Fruit fly (Drosophila melanogaster) whole organism: ENCODE results near the gene CG16723.

Source experiments
- CG8478 ChIP-seq: fragments of >200 bp; optimal IDR thresholded peaks from 2 replicates; lab custom pipeline; 2018; ENCODE audit warnings: inconsistent platforms
- Dll ChIP-seq: fragments of >200 bp; optimal IDR thresholded peaks from 2 replicates; lab custom pipeline; 2017
- EcR ChIP-seq, 2 experiments: fragments of >200 bp; optimal IDR thresholded peaks; 2 replicates each; lab custom pipeline; 2017; ENCODE audit warnings: missing biosample characterization in 2 of 2, missing genetic modification characterization in 2 of 2, missing genetic modification reagents in 2 of 2
- pan ChIP-seq: fragments of >200 bp; optimal IDR thresholded peaks from 2 replicates; lab custom pipeline; 2017
- psq ChIP-seq: fragments of >200 bp; optimal IDR thresholded peaks from 2 replicates; lab custom pipeline; 2017
- usp ChIP-seq: fragments of >200 bp; optimal IDR thresholded peaks from 2 replicates; lab custom pipeline; 2017; ENCODE audit warnings: missing biosample characterization, missing genetic modification characterization, mixed read lengths

The CG16723 gene

dm6 chr3R:23596173-23596572, at the start of gene CG16723:
CG16723 (minus strand) TSS chr3R:23596273.
- TF ChIP-seq psq (lab: Kevin White, UChicago) (no peak), pan (lab: Kevin White, UChicago) (no peak), usp (GFP tag; lab: Kevin White, UChicago) (no peak), CG8478 (lab: Kevin White, UChicago) (no peak), EcR (GFP tag; optimal IDR thresholded peaks at IDR 0.05; lab: Kevin White, UChicago) (no peak), Dll (lab: Kevin White, UChicago) (no peak)

- TF ChIP-seq EcR (GFP tag; optimal IDR thresholded peaks at IDR 0.05; lab: Kevin White, UChicago) (no peak), usp (GFP tag; lab: Kevin White, UChicago) (no peak), pan (lab: Kevin White, UChicago) (no peak), Dll (lab: Kevin White, UChicago) (no peak), psq (lab: Kevin White, UChicago) (no peak), CG8478 (lab: Kevin White, UChicago) (no peak)
These were observed 46.8 kb upstream of the CG16723 start for dm6 chr3R:23642836-23643235.

DNA sequence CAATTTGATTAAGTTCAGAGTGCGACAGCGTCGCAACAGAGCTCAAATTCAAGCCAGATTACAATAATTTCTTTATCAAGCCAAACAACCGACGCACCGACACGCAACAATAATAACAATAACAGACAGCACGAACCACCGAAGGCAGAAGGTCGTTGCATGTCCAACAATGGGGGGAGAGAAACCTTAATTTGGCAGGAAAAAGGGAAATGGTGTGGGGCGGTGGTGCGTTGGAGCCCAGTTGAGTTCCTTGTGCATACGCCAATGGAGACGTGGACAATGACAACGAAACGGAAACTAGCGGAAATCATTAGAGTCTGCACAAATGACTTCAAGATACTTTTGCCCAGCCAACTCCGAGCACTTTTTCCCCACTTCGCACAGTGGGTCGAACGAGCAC, 43.5 kb upstream of the CG16723 start:
- TF ChIP-seq psq (lab: Kevin White, UChicago) (no peak), Dll (lab: Kevin White, UChicago) (no peak), CG8478 (lab: Kevin White, UChicago) (no peak), usp (GFP tag; lab: Kevin White, UChicago) (no peak), pan (lab: Kevin White, UChicago) (no peak), EcR (GFP tag; optimal IDR thresholded peaks at IDR 0.05; lab: Kevin White, UChicago) (no peak)

- TF ChIP-seq Dll (lab: Kevin White, UChicago) (no peak), CG8478 (lab: Kevin White, UChicago) (no peak), pan (lab: Kevin White, UChicago) (no peak), EcR (GFP tag; optimal IDR thresholded peaks at IDR 0.05; lab: Kevin White, UChicago) (no peak), psq (lab: Kevin White, UChicago) (no peak), usp (GFP tag; lab: Kevin White, UChicago) (no peak)
These were observed 42.3 kb upstream of the CG16723 start for dm6 chr3R:23638351-23638750.

DNA sequence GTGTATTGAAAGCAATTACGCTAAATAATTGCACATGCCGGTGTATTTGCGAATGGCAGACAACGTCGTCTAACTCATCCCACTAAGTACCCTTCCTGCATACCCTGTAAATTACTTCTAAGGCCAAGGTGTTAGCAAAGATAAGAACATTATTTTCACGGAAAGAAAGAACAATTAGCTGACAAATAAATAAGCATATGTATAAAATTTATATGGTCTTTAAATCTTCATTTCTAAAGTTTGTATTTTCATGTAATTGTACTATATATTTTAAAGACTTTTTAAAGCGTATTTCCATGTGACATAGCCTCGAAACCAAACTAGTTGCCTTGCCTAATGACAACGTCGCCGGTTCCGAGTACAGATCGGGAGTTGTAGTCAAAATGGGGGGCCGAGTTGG, 41.2 kb upstream of the CG16723 start:
- TF ChIP-seq usp (GFP tag; lab: Kevin White, UChicago), result no peak
- no peak for TF ChIP-seq EcR (GFP tag; optimal IDR thresholded peaks at IDR 0.05; lab: Kevin White, UChicago)
- TF ChIP-seq pan (lab: Kevin White, UChicago), result no peak
- TF ChIP-seq CG8478 (lab: Kevin White, UChicago), result no peak
- no peak for TF ChIP-seq psq (lab: Kevin White, UChicago)
- TF ChIP-seq Dll (lab: Kevin White, UChicago), result no peak

DNA sequence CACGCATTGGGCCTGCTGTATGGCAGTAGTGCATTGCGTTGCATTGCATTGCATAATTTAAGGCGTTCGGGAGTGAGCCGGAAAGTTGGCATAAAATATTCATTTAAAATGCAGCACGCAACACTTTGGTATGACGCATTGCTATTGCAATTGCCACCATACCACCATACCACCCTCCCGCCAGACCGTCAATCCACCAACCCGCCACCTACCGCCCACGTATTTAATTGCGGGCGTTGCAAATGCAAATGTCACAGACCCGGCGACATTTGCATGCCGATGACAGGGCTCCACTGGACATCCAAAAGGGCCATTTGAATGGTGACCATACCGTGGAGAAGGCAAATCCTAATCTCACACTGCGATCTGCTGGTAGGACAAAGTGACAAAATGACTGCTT, 38.7 kb upstream of the CG16723 start:
- TF ChIP-seq Dll (lab: Kevin White, UChicago), result no peak
- TF ChIP-seq psq (lab: Kevin White, UChicago), result no peak
- no peak for TF ChIP-seq CG8478 (lab: Kevin White, UChicago)
- TF ChIP-seq usp (GFP tag; lab: Kevin White, UChicago), result no peak
- no peak for TF ChIP-seq pan (lab: Kevin White, UChicago)
- TF ChIP-seq EcR (GFP tag; optimal IDR thresholded peaks at IDR 0.05; lab: Kevin White, UChicago), result no peak

DNA sequence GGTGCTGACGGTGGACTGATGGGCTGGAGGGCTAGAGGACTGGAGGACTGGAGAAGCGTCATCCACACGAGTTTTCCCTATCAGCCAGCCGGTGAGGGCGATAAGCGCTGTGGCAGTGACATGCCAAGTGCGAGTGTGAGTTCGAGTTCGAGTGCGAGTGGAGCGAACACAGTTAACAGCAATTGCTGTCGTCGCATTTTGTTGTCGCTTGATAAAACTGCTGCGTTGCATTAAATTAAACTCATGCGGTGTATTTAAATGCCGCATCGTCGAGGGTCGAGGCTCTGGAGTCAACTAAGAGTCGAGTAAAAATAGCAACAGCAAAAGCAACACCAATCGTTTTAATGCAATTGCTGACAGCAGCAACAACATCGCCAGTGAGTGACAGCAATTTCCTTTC, 33.5 kb upstream of the CG16723 start:
- TF ChIP-seq EcR (GFP tag; optimal IDR thresholded peaks at IDR 0.05; lab: Kevin White, UChicago) (no peak), usp (GFP tag; lab: Kevin White, UChicago) (no peak), pan (lab: Kevin White, UChicago) (no peak), psq (lab: Kevin White, UChicago) (no peak), Dll (lab: Kevin White, UChicago) (no peak), CG8478 (lab: Kevin White, UChicago) (no peak)

DNA sequence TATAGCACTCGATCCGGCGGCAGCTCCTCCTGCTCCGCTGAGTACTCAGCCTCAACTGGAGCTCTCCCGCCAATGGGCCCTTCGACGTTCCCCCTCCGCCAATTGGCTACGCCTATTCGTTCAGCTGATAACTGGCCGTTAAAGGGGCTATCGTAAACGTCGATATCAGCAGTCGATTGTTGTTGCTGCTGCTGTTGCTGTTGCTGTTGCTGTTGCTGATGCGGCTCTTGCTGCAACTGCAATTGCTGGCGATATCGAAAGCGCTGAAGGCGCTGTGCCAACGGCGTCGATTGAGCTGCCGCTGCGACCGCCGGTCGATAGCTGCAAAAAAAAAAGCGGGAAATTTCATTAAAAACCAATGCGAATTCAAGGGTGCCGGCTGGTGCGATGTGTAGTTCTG, 31.1 kb upstream of the CG16723 start:
- TF ChIP-seq CG8478 (lab: Kevin White, UChicago) (no peak), EcR (GFP tag; optimal IDR thresholded peaks at IDR 0.05; lab: Kevin White, UChicago) (no peak), Dll (lab: Kevin White, UChicago) (no peak), usp (GFP tag; lab: Kevin White, UChicago) (no peak), psq (lab: Kevin White, UChicago) (no peak), pan (lab: Kevin White, UChicago) (no peak)

DNA sequence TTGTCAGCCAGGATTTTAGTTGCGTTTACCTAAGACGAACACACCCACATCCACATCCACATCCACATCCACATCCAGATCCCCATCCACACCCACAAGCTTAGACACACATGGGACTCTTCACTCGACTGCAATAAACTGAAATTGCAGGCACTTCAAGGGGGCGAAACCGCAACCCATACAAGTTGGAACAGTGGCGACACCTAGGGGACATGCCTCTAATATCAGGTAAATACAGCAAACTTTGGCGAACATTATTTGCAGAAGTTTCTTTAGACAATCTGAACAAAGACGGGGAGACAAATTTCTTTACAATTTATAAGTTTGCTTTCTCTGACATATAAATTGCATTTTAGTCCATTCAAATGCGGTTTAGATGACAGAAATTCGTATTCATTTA, 26.9 kb upstream of the CG16723 start:
- no peak for TF ChIP-seq pan (lab: Kevin White, UChicago)
- no peak for TF ChIP-seq CG8478 (lab: Kevin White, UChicago)
- TF ChIP-seq usp (GFP tag; lab: Kevin White, UChicago), result no peak
- TF ChIP-seq psq (lab: Kevin White, UChicago), result no peak
- no peak for TF ChIP-seq Dll (lab: Kevin White, UChicago)
- TF ChIP-seq EcR (GFP tag; optimal IDR thresholded peaks at IDR 0.05; lab: Kevin White, UChicago), result no peak

DNA sequence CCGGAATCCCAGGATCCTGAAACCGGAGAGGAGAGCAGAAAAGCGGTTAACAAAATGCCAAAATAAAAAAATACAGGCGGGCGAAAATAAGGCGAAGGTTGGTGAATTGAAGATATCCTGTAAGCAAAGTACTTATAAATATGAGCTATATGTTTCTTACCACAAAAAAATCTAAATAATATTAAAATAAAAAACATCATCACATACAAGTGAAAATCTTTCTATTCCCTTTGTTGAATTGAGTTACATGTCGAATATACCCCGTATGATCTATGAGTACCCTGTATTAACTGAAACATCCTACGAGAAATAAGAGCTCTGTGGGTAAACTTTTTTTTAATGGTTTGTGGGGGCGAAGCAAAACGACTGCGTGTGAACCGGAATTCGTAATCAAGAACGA, 16.0 kb upstream of the CG16723 start:
- no peak for TF ChIP-seq CG8478 (lab: Kevin White, UChicago)
- no peak for TF ChIP-seq Dll (lab: Kevin White, UChicago)
- TF ChIP-seq pan (lab: Kevin White, UChicago), result no peak
- TF ChIP-seq EcR (GFP tag; optimal IDR thresholded peaks at IDR 0.05; lab: Kevin White, UChicago), result no peak
- no peak for TF ChIP-seq psq (lab: Kevin White, UChicago)

DNA sequence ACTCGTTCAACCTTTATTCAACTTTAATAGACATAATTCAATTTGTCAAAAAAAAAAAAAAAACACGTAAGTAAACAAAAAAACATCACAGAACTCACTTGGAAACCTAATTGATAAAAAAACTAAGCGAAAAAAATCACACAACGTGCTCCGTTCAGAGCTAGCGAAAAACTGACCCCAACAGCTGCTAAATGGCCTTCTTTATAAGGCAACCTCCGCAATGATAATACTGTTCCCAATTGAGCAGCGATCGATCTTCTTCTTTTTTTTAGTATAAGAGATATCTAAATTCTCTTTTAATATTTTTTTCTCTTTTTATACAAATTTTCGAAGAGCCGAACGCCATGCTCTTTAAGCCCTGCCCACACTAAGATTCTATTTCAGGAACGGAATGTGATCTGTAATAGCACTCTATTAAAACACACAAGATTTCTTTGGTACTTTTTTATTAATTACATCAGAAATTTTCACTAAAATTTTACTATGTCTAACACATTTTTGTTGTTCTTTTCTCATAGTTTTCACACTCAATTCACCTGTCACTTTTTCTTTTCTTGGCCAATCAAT, 9.3 kb upstream of the CG16723 start, which contains the start of gene CG10184:
CG10184 (minus strand) TSS at position 181 of the 567 bp plus-strand sequence.
- TF ChIP-seq pan (lab: Kevin White, UChicago) (no peak), CG8478 (lab: Kevin White, UChicago) (no peak), usp (GFP tag; lab: Kevin White, UChicago) (no peak), Dll (lab: Kevin White, UChicago) (no peak), EcR (GFP tag; optimal IDR thresholded peaks at IDR 0.05; lab: Kevin White, UChicago) (no peak), psq (lab: Kevin White, UChicago) (no peak)
